Worm (Caenorhabditis elegans): Measurements from ENCODE around the gene enee-1.

enee-1 gene

ce11 chrII:24559-24998, at the start of gene enee-1:
Gene enee-1 (plus strand): TSS chrII:24666.
- TF ChIP-seq unc-42 (tag; optimal IDR thresholded peaks at IDR 0.05) = no peak
- TF ChIP-seq ceh-9 (tag; optimal IDR thresholded peaks at IDR 0.05) = no peak
- peak; percentile 68 for TF ChIP-seq ceh-30 (tag; optimal IDR thresholded peaks at IDR 0.05)
- TF ChIP-seq pha-4 (tag; optimal IDR thresholded peaks at IDR 0.05) = no peak
- TF ChIP-seq ceh-34 (tag; optimal IDR thresholded peaks at IDR 0.05) = no peak
- peak; percentile 29 for TF ChIP-seq ceh-48 (tag; optimal IDR thresholded peaks at IDR 0.05)
- TF ChIP-seq rnt-1 (tag; optimal IDR thresholded peaks at IDR 0.05) = peak; percentile 53
- TF ChIP-seq pqm-1 (tag; optimal IDR thresholded peaks at IDR 0.05) = no peak
- TF ChIP-seq hlh-15 (tag; optimal IDR thresholded peaks at IDR 0.05) = no peak
- TF ChIP-seq ceh-31 (tag; optimal IDR thresholded peaks at IDR 0.05) = peak; percentile 21
- no peak for TF ChIP-seq Y22D7AL.16 (tag; optimal IDR thresholded peaks at IDR 0.05)
- TF ChIP-seq ceh-18 (tag; optimal IDR thresholded peaks at IDR 0.05) = peak; percentile 8
- no peak for TF ChIP-seq sox-4 (tag; optimal IDR thresholded peaks at IDR 0.05)
- TF ChIP-seq tbx-2 (tag; optimal IDR thresholded peaks at IDR 0.05) = peak; percentile 25
- peak; percentile 54 for TF ChIP-seq nfya-1 (tag; optimal IDR thresholded peaks at IDR 0.05)
- no peak for TF ChIP-seq pha-2 (tag; optimal IDR thresholded peaks at IDR 0.05)
- no peak for TF ChIP-seq ceh-22 (tag; optimal IDR thresholded peaks at IDR 0.05)
- TF ChIP-seq ceh-6 (GFP tag; optimal IDR thresholded peaks at IDR 0.05) = no peak
- TF ChIP-seq pros-1 (tag; optimal IDR thresholded peaks at IDR 0.05) = no peak

ce11 chrII:586-985, 23.9 kb upstream of the enee-1 start:
- TF ChIP-seq fax-1 (tag; optimal IDR thresholded peaks at IDR 0.05) (no peak), lin-11 (tag; optimal IDR thresholded peaks at IDR 0.05) (no peak), Y22D7AL.16 (tag; optimal IDR thresholded peaks at IDR 0.05) (no peak), madf-2 (tag; optimal IDR thresholded peaks at IDR 0.05) (no peak), ceh-30 (tag; optimal IDR thresholded peaks at IDR 0.05) (no peak), pqm-1 (tag; optimal IDR thresholded peaks at IDR 0.05) (no peak), hlh-13 (GFP tag; optimal IDR thresholded peaks at IDR 0.05) (no peak), ceh-18 (tag; optimal IDR thresholded peaks at IDR 0.05) (no peak), syd-9 (tag; optimal IDR thresholded peaks at IDR 0.05) (no peak), pag-3 (tag; optimal IDR thresholded peaks at IDR 0.05; ENCODE audit: borderline replicate concordance) (no peak), ztf-16 (tag; optimal IDR thresholded peaks at IDR 0.05) (no peak), hlh-8 (tag; optimal IDR thresholded peaks at IDR 0.05) (no peak), mec-3 (tag; optimal IDR thresholded peaks at IDR 0.05; ENCODE audit: borderline replicate concordance) (no peak), ceh-24 (tag; optimal IDR thresholded peaks at IDR 0.05) (no peak), rnt-1 (tag; optimal IDR thresholded peaks at IDR 0.05) (no peak), ttx-3 (tag; optimal IDR thresholded peaks at IDR 0.05) (no peak), hlh-6 (tag; optimal IDR thresholded peaks at IDR 0.05) (no peak), ceh-34 (tag; optimal IDR thresholded peaks at IDR 0.05) (no peak), dmd-4 (tag; optimal IDR thresholded peaks at IDR 0.05; ENCODE audit: borderline replicate concordance) (no peak)

DNA sequence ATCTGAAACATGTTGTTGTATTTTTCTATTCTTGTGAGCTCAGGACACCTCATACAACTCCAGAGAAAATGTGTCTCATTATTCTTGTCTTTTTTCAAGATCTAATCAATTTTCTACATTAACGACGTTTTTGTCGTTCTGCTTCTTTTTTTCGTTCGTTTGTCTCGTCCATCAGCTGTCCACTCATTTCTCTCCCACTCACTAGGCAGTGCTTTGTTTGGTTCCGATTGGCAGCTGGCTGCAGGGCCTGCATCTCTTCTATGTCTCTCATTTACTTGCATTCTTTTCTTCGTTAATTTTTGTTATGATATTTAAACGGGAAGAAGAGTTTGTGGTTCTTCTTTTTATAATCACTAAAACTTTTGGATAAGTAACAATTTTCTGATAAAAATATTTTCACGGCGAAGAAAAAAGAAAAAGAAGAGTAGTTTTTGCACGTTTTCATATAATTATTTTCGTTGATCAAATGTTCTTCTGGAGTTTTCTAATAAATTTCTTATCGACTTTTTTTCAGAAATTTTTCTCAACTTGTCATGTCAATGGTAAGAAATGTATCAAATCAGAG, 23.1 kb upstream of the enee-1 start, which contains the start of gene 2L52.1:
TSS of gene 2L52.1 (plus strand) at position 515 of the 565 bp plus-strand sequence.
- TF ChIP-seq ceh-9 (tag; optimal IDR thresholded peaks at IDR 0.05) (no peak), nfya-1 (tag; optimal IDR thresholded peaks at IDR 0.05) (peak; percentile 61), ceh-6 (GFP tag; optimal IDR thresholded peaks at IDR 0.05) (no peak), ceh-31 (tag; optimal IDR thresholded peaks at IDR 0.05) (peak; percentile 15), hlh-30 (tag; optimal IDR thresholded peaks at IDR 0.05; ENCODE audit: insufficient read depth) (no peak), nhr-232 (tag; optimal IDR thresholded peaks at IDR 0.05) (no peak), ceh-45 (GFP tag; IDR thresholded peaks at IDR 0.05) (no peak), lim-6 (tag; optimal IDR thresholded peaks at IDR 0.05) (no peak), elt-4 (tag; optimal IDR thresholded peaks at IDR 0.05) (no peak), npax-4 (tag; optimal IDR thresholded peaks at IDR 0.05) (no peak), ztf-16 (tag; optimal IDR thresholded peaks at IDR 0.05) (no peak), unc-55 (GFP tag; optimal IDR thresholded peaks at IDR 0.05) (peak; percentile 32), C38D4.7 (GFP tag; optimal IDR thresholded peaks at IDR 0.05) (no peak), ttx-3 (tag; optimal IDR thresholded peaks at IDR 0.05) (no peak), sox-2 (GFP tag; IDR thresholded peaks at IDR 0.05) (no peak), fkh-10 (GFP tag; optimal IDR thresholded peaks at IDR 0.05) (no peak), elt-2 (tag; optimal IDR thresholded peaks at IDR 0.05) (no peak), fax-1 (tag; optimal IDR thresholded peaks at IDR 0.05) (no peak)

Data from whole organism, late embryonic.